Worm (Caenorhabditis elegans) whole organism, dauer: ENCODE results near the gene col-133.

Experiments
- unc-62 ChIP-seq: sonication (generic microtip); optimal IDR thresholded peaks from 2 replicates; lab custom pipeline; 2017; ENCODE audit warnings: missing biosample characterization, missing genetic modification reagents, missing genetic modification characterization

Gene col-133

ce11 chrIV:14103054-14103453 is 3.9 kb upstream of the col-133 start, which contains the start of gene F52B11.5:
TSS of gene F52B11.5 (minus strand) at chrIV:14103231.
- no peak for TF ChIP-seq unc-62 (GFP tag; lab: Kevin White, UChicago)

DNA sequence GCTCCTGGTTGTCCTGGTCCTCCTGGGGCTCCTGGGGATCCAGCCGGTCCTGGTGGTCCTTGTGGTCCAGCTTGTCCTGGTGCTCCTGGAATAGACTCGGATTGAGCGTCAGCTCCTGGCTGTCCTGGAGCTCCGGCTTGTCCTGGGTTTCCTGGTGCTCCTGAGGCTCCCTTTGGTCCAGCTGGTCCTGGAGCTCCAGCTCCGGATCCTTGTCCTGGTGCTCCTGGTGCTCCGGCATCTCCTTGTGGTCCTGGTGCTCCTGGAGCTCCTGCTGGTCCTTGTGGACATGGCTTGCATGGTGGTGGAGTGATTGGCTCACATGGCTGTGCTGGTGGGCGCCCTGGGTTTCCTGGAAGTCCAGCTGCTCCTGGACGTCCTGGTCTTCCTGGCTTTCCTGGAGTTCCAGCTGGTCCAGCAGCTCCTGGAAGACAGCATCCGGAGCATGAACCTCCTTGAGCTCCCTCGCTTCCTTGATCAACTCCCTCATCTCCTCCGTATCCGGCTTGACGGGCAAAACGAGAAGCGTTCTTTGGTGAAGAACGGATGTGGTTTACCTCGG is 537 bp downstream of the col-133 start:
- no peak for TF ChIP-seq unc-62 (GFP tag; lab: Kevin White, UChicago)

DNA sequence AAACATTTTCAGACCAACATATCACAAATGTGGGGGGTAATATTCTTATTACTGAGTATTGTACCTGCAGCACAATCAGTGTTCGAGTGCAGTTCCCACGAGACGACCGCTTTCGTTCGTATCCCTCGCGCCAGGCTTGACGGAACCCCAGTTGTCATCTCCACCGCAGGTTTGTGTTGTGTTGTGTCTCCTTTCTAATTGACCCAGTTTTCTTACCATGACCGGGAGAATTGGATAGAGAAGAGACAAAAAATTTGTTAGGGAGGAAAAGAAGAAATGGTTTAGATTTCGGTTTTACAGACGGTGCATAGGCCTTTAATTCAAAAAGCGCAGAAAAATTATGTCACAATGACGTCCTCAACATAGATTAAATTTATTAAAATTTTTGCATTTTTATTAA is 7.9 kb downstream of the col-133 start, which contains the start of gene noah-2:
noah-2 (plus strand) TSS at position 13 of the 400 bp plus-strand sequence.
- no peak for TF ChIP-seq unc-62 (GFP tag; lab: Kevin White, UChicago)

- no peak for TF ChIP-seq unc-62 (GFP tag; lab: Kevin White, UChicago)
These were observed 9.4 kb downstream of the col-133 start for ce11 chrIV:14089749-14090148.

DNA sequence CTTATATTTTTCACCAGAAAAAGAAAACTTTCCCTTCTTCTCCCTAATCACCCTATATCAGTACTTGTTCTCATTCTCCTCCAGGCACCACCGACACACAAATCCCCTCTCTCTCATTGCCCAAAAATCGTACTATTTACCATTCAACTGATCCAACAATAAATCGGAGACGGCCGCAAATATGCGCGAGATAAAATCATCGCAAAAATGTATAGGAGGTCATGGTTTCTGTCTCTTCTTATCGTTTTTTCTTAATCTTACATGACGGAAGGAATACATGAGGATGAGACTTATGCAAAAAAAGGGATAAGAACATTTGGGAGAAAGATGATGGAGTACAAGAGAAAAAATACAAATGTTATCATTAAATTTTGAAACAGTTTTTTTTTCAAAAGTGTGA is 12.8 kb downstream of the col-133 start:
- no peak for TF ChIP-seq unc-62 (GFP tag; lab: Kevin White, UChicago)

ce11 chrIV:14083505-14083904 is 15.7 kb downstream of the col-133 start, which contains the start of gene F52B11.2:
TSS of gene F52B11.2 (plus strand) at chrIV:14083568.
- no peak for TF ChIP-seq unc-62 (GFP tag; lab: Kevin White, UChicago)

ce11 chrIV:14082956-14083355 is 16.2 kb downstream of the col-133 start:
- TF ChIP-seq unc-62 (GFP tag; lab: Kevin White, UChicago) = no peak

ce11 chrIV:14077135-14077534 is 22.0 kb downstream of the col-133 start, which contains the start of gene cfp-1:
TSS of gene cfp-1 (plus strand) at chrIV:14077435.
- TF ChIP-seq unc-62 (GFP tag; lab: Kevin White, UChicago) = no peak

ce11 chrIV:14074456-14074855 is 24.7 kb downstream of the col-133 start:
- no peak for TF ChIP-seq unc-62 (GFP tag; lab: Kevin White, UChicago)

DNA sequence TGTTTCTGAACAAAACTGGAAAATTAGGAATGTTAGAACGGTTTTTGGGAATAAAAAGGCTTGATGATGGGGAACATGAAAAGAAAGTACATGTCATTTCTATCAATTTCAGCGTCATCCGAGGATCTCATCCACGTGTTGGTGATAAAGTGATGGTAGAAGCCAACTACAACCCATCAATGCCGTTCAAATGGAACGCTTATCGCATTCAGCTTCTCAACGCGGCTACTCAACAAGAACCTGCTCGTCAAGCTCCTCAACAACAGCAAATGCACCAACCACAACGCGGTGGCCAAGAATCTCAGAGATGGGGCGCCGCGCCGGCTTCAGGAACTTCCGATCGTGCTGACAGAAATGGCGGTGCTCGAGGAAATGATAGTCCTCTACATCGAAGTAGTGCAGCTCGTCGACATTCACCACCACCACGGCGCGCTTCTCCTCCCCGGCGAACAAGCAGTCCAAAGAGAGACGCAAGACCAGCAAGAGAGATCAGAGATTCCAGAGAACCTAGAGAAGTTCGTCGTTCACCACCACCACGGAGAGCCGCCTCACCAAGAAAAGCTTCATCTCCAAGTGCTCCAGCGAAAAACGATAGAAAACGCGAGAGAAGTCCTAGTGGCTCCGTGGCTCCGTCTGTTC is 27.0 kb downstream of the col-133 start:
- no peak for TF ChIP-seq unc-62 (GFP tag; lab: Kevin White, UChicago)

ce11 chrIV:14071466-14071865 is 27.7 kb downstream of the col-133 start, which contains the start of gene ccar-1:
TSS of gene ccar-1 (plus strand) at chrIV:14071548.
- TF ChIP-seq unc-62 (GFP tag; lab: Kevin White, UChicago) = no peak

DNA sequence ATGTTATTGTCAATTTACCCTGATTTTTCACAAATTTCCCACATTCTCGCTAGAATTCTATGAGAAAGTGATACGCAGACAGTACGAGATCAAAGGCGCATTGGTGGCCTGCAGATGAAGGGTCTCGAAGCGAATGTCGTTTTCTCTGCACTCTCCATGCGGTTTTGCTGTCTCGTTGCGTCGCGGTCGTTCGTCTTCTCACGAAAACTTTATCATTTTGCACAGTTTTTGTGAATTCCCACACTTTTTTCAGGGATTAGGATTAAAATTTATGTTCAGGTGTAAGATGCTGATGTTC is 28.2 kb downstream of the col-133 start:
- TF ChIP-seq unc-62 (GFP tag; lab: Kevin White, UChicago) = no peak

DNA sequence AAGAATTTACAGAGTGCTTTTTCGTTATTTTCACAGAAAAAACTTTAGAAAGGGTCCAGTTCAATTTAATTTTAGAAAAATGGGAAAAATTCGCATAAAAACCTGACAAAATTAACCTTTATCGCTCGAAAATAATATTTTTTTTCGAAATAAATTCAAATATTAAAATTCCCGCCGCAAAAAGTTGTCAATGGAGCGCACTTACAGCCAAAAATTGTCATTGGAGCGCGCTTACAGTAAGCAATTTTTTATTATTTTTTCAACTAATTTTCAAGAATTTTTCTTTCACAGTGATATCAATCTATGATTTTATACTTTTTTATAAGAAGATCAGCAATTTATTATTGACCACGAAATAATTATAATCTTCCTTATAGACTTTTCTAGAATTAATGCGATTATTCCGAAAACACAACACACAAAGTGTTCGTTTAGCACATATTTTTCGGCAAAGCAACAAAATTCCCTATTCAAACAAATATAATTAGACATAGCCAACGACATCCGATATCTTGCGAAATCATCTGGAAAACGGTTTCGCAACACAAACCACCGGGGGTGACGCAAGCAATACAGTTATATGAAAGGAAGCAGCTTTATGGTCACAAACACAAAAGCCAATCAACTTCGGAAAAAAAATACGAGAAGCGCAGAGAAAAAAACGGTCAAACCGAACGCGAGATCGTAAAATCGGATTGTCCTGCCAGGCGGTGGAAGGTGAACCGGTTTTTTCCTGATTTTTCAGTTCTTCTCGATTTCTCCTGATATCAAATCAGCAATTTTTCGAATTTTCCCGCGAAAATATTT is 28.8 kb downstream of the col-133 start:
- TF ChIP-seq unc-62 (GFP tag; lab: Kevin White, UChicago) = no peak

- TF ChIP-seq unc-62 (GFP tag; lab: Kevin White, UChicago) = no peak
These were observed 29.4 kb downstream of the col-133 start, which contains the start of gene lst-4 for ce11 chrIV:14069760-14070159. TSS of gene lst-4 (minus strand) at chrIV:14069860.

DNA sequence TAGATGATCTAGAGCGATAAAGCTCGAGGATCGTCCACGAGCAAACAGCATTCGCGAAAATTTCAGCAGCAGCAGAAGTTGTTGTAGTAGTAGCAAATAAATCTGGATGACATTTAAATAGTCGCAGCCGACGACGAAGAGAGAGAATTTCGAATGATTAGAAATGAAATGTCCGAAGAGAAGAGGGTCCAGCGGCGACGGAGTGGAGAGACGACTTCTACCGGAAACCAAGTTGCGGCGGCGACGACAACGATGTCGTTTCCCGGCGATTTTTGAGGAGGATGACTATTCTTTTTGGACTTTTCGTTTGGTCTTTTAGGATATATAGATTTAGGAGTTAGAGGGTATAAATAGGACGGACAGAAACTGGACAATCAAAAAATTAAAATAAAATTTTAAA is 32.8 kb downstream of the col-133 start:
- no peak for TF ChIP-seq unc-62 (GFP tag; lab: Kevin White, UChicago)

ce11 chrIV:14060612-14061011 is 38.5 kb downstream of the col-133 start, which contains the start of gene Y37A1B.4:
TSS of gene Y37A1B.4 (minus strand) at chrIV:14060712.
- no peak for TF ChIP-seq unc-62 (GFP tag; lab: Kevin White, UChicago)
